Worm (Caenorhabditis elegans): ENCODE measurements around the gene C50F4.8.

ce11 chrV:9506931-9507330 lies 11.7 kb downstream of the C50F4.8 start:
- no peak for TF ChIP-seq vab-7 (GFP tag; IDR thresholded peaks at IDR 0.05)
- peak; percentile 71 for TF ChIP-seq pqm-1 (tag; optimal IDR thresholded peaks at IDR 0.05)
- TF ChIP-seq ces-1 (GFP tag; optimal IDR thresholded peaks at IDR 0.05): no peak
- TF ChIP-seq daf-8 (GFP tag; IDR thresholded peaks at IDR 0.05): no peak
- TF ChIP-seq Y75B8A.6 (GFP tag; IDR thresholded peaks at IDR 0.05): no peak
- no peak for TF ChIP-seq ama-1 (optimal IDR thresholded peaks at IDR 0.05)
- TF ChIP-seq lin-29 (GFP tag; IDR thresholded peaks at IDR 0.05): no peak
- TF ChIP-seq snpc-4 (tag; optimal IDR thresholded peaks at IDR 0.05): no peak
- no peak for TF ChIP-seq dpl-1 (GFP tag; optimal IDR thresholded peaks at IDR 0.05)
- TF ChIP-seq nhr-41 (GFP tag; IDR thresholded peaks at IDR 0.05): 0 out of 2 replicates have a peak, but pooled peaks have one; percentile 41
- no peak for TF ChIP-seq nhr-237 (tag; optimal IDR thresholded peaks at IDR 0.05)

All from whole organism, L4 larva.